Fruit fly (Drosophila melanogaster) whole organism, embryonic: ENCODE results near the gene CG31710.

Experiments used
- Asciz ChIP-seq: fragments of 200-800 bp; sonication (Bioruptor generic); optimal IDR thresholded peaks from 2 replicates; lab custom pipeline; 2017; ENCODE audit warnings: missing biosample characterization, mild to moderate bottlenecking, missing genetic modification characterization, missing genetic modification reagents
- Awh ChIP-seq: fragments of 200-800 bp; sonication (Bioruptor generic); IDR thresholded peaks from 2 replicates; pipeline ENCODE4, ENCODE4 v1.3.6; 2022; ENCODE audit warnings: missing biosample characterization, missing genetic modification characterization
- B-H2 ChIP-seq: fragments of 200-800 bp; sonication (Bioruptor generic); optimal IDR thresholded peaks from 2 replicates; lab custom pipeline; 2018; ENCODE audit warnings: missing biosample characterization, mild to moderate bottlenecking, missing genetic modification characterization
- CG10366 ChIP-seq: fragments of 200-800 bp; sonication (Bioruptor generic); IDR thresholded peaks from 2 replicates; pipeline ENCODE4 v1.3.6; 2022; ENCODE audit warnings: missing biosample characterization, missing genetic modification characterization
- CG11398 ChIP-seq: fragments of 200-800 bp; sonication (Bioruptor generic); optimal IDR thresholded peaks from 2 replicates; lab custom pipeline; 2016; ENCODE audit warnings: missing biosample characterization, missing genetic modification characterization
- CG12155 ChIP-seq: fragments of 200-800 bp; sonication (Bioruptor generic); optimal IDR thresholded peaks from 3 replicates; lab custom pipeline; 2016; ENCODE audit warnings: missing biosample characterization, missing genetic modification characterization
- CG1233 ChIP-seq: fragments of 200-800 bp; sonication (Bioruptor generic); optimal IDR thresholded peaks from 4 replicates; lab custom pipeline; 2018; ENCODE audit warnings: missing biosample characterization, mild to moderate bottlenecking, missing genetic modification characterization
- CG13624 ChIP-seq: fragments of 200-800 bp; sonication (Bioruptor generic); optimal IDR thresholded peaks from 2 replicates; lab custom pipeline; 2016; ENCODE audit warnings: missing biosample characterization, missing genetic modification characterization
- CG15479 ChIP-seq: fragments of 200-800 bp; sonication (Bioruptor generic); optimal IDR thresholded peaks from 3 replicates; lab custom pipeline; 2019; ENCODE audit warnings: missing biosample characterization, mild to moderate bottlenecking, missing genetic modification characterization, moderate library complexity
- CG18599 ChIP-seq: fragments of 200-800 bp; sonication (Bioruptor generic); optimal IDR thresholded peaks from 3 replicates; lab custom pipeline; 2017; ENCODE audit warnings: missing biosample characterization, missing genetic modification characterization, mild to moderate bottlenecking, moderate library complexity, missing genetic modification reagents
- CG18619 ChIP-seq: fragments of 200-800 bp; sonication (Bioruptor generic); optimal IDR thresholded peaks from 3 replicates; lab custom pipeline; 2017; ENCODE audit warnings: missing biosample characterization, mild to moderate bottlenecking, missing genetic modification characterization
- CG30431 ChIP-seq: fragments of 200-800 bp; sonication (Bioruptor generic); optimal IDR thresholded peaks from 2 replicates; lab custom pipeline; 2017; ENCODE audit warnings: missing biosample characterization, missing genetic modification characterization
- CG32532 ChIP-seq: fragments of 200-800 bp; sonication (Bioruptor generic); IDR thresholded peaks from 2 replicates; pipeline ENCODE4 v1.3.6; 2022; ENCODE audit warnings: missing biosample characterization, missing genetic modification characterization
- CG33213 ChIP-seq: fragments of 200-800 bp; sonication (Bioruptor generic); optimal IDR thresholded peaks from 3 replicates; lab custom pipeline; 2016; ENCODE audit warnings: missing biosample characterization, missing genetic modification characterization
- CG43689 ChIP-seq: fragments of 200-800 bp; sonication (Bioruptor generic); IDR thresholded peaks from 2 replicates; pipeline ENCODE4 v1.3.6; 2022; ENCODE audit warnings: missing biosample characterization, missing genetic modification characterization
- CG6683 ChIP-seq: fragments of 200-800 bp; sonication (Bioruptor generic); optimal IDR thresholded peaks from 2 replicates; lab custom pipeline; 2017; ENCODE audit warnings: missing biosample characterization, mild to moderate bottlenecking, missing genetic modification characterization, missing genetic modification reagents
- CG7372 ChIP-seq: fragments of 200-800 bp; sonication (Bioruptor generic); IDR thresholded peaks from 2 replicates; pipeline ENCODE4 v1.3.6; 2022; ENCODE audit warnings: missing biosample characterization, missing genetic modification characterization
- CG7963 ChIP-seq: fragments of 200-800 bp; sonication (Bioruptor generic); IDR thresholded peaks from 3 replicates; pipeline ENCODE4 v1.3.6; 2022; ENCODE audit warnings: missing biosample characterization, missing genetic modification characterization; ENCODE audit not compliant: partially characterized antibody
- CG8290 ChIP-seq, 3 experiments: fragments of 200-800 bp; sonication (Bioruptor generic); optimal IDR thresholded peaks; 2 replicates each; lab custom pipeline; 2016 to 2019; ENCODE audit warnings: missing biosample characterization in 3 of 3, missing genetic modification characterization in 3 of 3, mild to moderate bottlenecking in 2 of 3, moderate library complexity in 1 of 3
- CG8388 ChIP-seq: fragments of 200-800 bp; sonication (Bioruptor generic); optimal IDR thresholded peaks from 2 replicates; lab custom pipeline; 2019; ENCODE audit warnings: missing biosample characterization, mild to moderate bottlenecking, missing genetic modification characterization, moderate library complexity
- CG8944 ChIP-seq: fragments of 200-800 bp; sonication (Bioruptor generic); optimal IDR thresholded peaks from 3 replicates; lab custom pipeline; 2016; ENCODE audit warnings: missing biosample characterization, missing genetic modification characterization
- CG9215 ChIP-seq: fragments of 200-800 bp; sonication (Bioruptor generic); IDR thresholded peaks from 2 replicates; pipeline ENCODE4 v1.3.6; 2022; ENCODE audit warnings: missing biosample characterization, missing genetic modification characterization
- CG9727 ChIP-seq: fragments of 200-800 bp; sonication (Bioruptor generic); optimal IDR thresholded peaks from 3 replicates; lab custom pipeline; 2017; ENCODE audit warnings: missing biosample characterization, mild to moderate bottlenecking, missing genetic modification characterization
- D ChIP-seq, 2 experiments: fragments of 200-800 bp in 1 of 2; fragments of >200 bp in 1 of 2; sonication (Bioruptor generic) in 1 of 2; optimal IDR thresholded peaks; 2 replicates in 1 of 2; 3 replicates in 1 of 2; lab custom pipeline; 2017; ENCODE audit warnings: mild to moderate bottlenecking in 1 of 2, missing biosample characterization in 1 of 2, missing genetic modification characterization in 1 of 2, missing genetic modification reagents in 1 of 2
- Dip2 ChIP-seq: fragments of 200-800 bp; sonication (Bioruptor generic); IDR thresholded peaks from 2 replicates; pipeline ENCODE4 v1.3.6; 2022; ENCODE audit warnings: missing biosample characterization, missing genetic modification characterization
- Eip74EF ChIP-seq, 2 experiments: fragments of 200-800 bp in 1 of 2; fragments of >200 bp in 1 of 2; sonication (Bioruptor generic) in 1 of 2; optimal IDR thresholded peaks; 2 replicates each; lab custom pipeline; 2017 to 2019; ENCODE audit warnings: missing biosample characterization in 2 of 2, missing genetic modification characterization in 2 of 2, mild to moderate bottlenecking in 1 of 2, moderate library complexity in 1 of 2
- Ets65A ChIP-seq: fragments of 200-800 bp; sonication (Bioruptor generic); peaks from one replicate; lab custom pipeline; 2016; ENCODE audit warnings: missing biosample characterization, missing genetic modification characterization
- Hsf ChIP-seq: fragments of 200-800 bp; sonication (Bioruptor generic); optimal IDR thresholded peaks from 3 replicates; lab custom pipeline; 2016; ENCODE audit warnings: missing biosample characterization, missing genetic modification characterization
- Nf-YC ChIP-seq: fragments of 200-800 bp; optimal IDR thresholded peaks from 3 replicates; lab custom pipeline; 2019; ENCODE audit warnings: missing biosample characterization, mild to moderate bottlenecking, missing genetic modification characterization, moderate library complexity
- Oaz ChIP-seq: fragments of 200-800 bp; sonication (Bioruptor generic); IDR thresholded peaks from 2 replicates; pipeline ENCODE4 v1.3.6; 2022; ENCODE audit warnings: missing biosample characterization, missing genetic modification characterization
- Oli ChIP-seq: fragments of 200-800 bp; sonication (Bioruptor generic); optimal IDR thresholded peaks from 2 replicates; lab custom pipeline; 2018; ENCODE audit warnings: missing biosample characterization, mild to moderate bottlenecking, missing genetic modification characterization, moderate library complexity
- PHDP ChIP-seq: fragments of 200-800 bp; sonication (Bioruptor generic); optimal IDR thresholded peaks from 3 replicates; lab custom pipeline; 2018; ENCODE audit warnings: missing biosample characterization, mild to moderate bottlenecking, missing genetic modification characterization, moderate library complexity
- Sox100B ChIP-seq: fragments of 200-800 bp; sonication (Bioruptor generic); optimal IDR thresholded peaks from 3 replicates; lab custom pipeline; 2018; ENCODE audit warnings: missing biosample characterization, mild to moderate bottlenecking, missing genetic modification characterization
- Sry-δ ChIP-seq: fragments of 200-800 bp; sonication (Bioruptor generic); optimal IDR thresholded peaks from 2 replicates; lab custom pipeline; 2016; ENCODE audit warnings: missing biosample characterization, missing genetic modification characterization
- Tbp ChIP-seq: fragments of >200 bp; optimal IDR thresholded peaks from 2 replicates; lab custom pipeline; 2018; ENCODE audit warnings: missing biosample characterization, missing genetic modification characterization
- abd-A ChIP-seq: fragments of 200-800 bp; sonication (Bioruptor generic); optimal IDR thresholded peaks from 3 replicates; lab custom pipeline; 2019; ENCODE audit warnings: missing biosample characterization, mild to moderate bottlenecking, missing genetic modification characterization, moderate library complexity
- chinmo ChIP-seq: fragments of 200-800 bp; sonication (Bioruptor generic); IDR thresholded peaks from 4 replicates; pipeline ENCODE4 v1.3.6; 2022; ENCODE audit warnings: missing biosample characterization, missing genetic modification characterization; ENCODE audit not compliant: partially characterized antibody
- ci ChIP-seq: fragments of 200-800 bp; sonication (Bioruptor generic); IDR thresholded peaks from 3 replicates; pipeline ENCODE4 v1.3.6; 2022; ENCODE audit warnings: missing biosample characterization, missing genetic modification characterization
- crc ChIP-seq: fragments of 200-800 bp; sonication (Bioruptor generic); optimal IDR thresholded peaks from 2 replicates; lab custom pipeline; 2016; ENCODE audit warnings: missing biosample characterization, missing genetic modification characterization
- fd96Cb ChIP-seq: fragments of 200-800 bp; sonication (Bioruptor generic); optimal IDR thresholded peaks from 2 replicates; lab custom pipeline; 2018; ENCODE audit warnings: missing biosample characterization, mild to moderate bottlenecking, missing genetic modification characterization, moderate library complexity
- ftz-f1 ChIP-seq: fragments of 200-800 bp; sonication (Bioruptor generic); optimal IDR thresholded peaks from 2 replicates; lab custom pipeline; 2016; ENCODE audit warnings: missing biosample characterization, missing genetic modification characterization
- grau ChIP-seq: fragments of 200-800 bp; optimal IDR thresholded peaks from 3 replicates; lab custom pipeline; 2019; ENCODE audit warnings: missing biosample characterization, mild to moderate bottlenecking, missing genetic modification characterization, moderate library complexity
- ind ChIP-seq: fragments of 200-800 bp; sonication (Bioruptor generic); optimal IDR thresholded peaks from 3 replicates; lab custom pipeline; 2016; ENCODE audit warnings: missing biosample characterization, missing genetic modification characterization
- klu ChIP-seq: fragments of 200-800 bp; sonication (Bioruptor generic); IDR thresholded peaks from 2 replicates; pipeline ENCODE4 v1.3.6; 2022; ENCODE audit warnings: missing biosample characterization, missing genetic modification characterization
- sens ChIP-seq: fragments of 200-800 bp; sonication (Bioruptor generic); peaks from one replicate; lab custom pipeline; 2016; ENCODE audit warnings: missing biosample characterization, missing genetic modification characterization
- slbo ChIP-seq: fragments of 200-800 bp; sonication (Bioruptor generic); IDR thresholded peaks from 2 replicates; pipeline ENCODE4 v1.3.6; 2022; ENCODE audit warnings: missing biosample characterization, missing genetic modification characterization
- sqz ChIP-seq: fragments of 200-800 bp; sonication (Bioruptor generic); optimal IDR thresholded peaks from 3 replicates; lab custom pipeline; 2018; ENCODE audit warnings: missing biosample characterization, mild to moderate bottlenecking, missing genetic modification characterization
- stc ChIP-seq: fragments of 200-800 bp; sonication (Bioruptor generic); IDR thresholded peaks from 2 replicates; pipeline ENCODE4 v1.3.6; 2022; ENCODE audit warnings: missing biosample characterization, missing genetic modification characterization
- vvl ChIP-seq: fragments of 200-800 bp; sonication (Bioruptor generic); IDR thresholded peaks from 2 replicates; pipeline ENCODE4 v1.3.6; 2022; ENCODE audit warnings: missing biosample characterization, missing genetic modification characterization
- wor ChIP-seq: fragments of 200-800 bp; sonication (Bioruptor generic); IDR thresholded peaks from 2 replicates; pipeline ENCODE4 v1.3.6; 2022; ENCODE audit warnings: missing biosample characterization, missing genetic modification characterization

The CG31710 gene

dm6 chr2L:9685993-9686392, 19.8 kb downstream of the CG31710 start (continued):
- TF ChIP-seq ci (GFP tag; lab: Robert Waterston, UW), result 0 out of 3 replicates have a peak, but pooled peaks have one; percentile 33
- no peak for TF ChIP-seq Asciz (GFP tag; lab: Kevin White, UChicago)

- no peak for TF ChIP-seq CG33213
- no peak for TF ChIP-seq Tbp (GFP tag; lab: Kevin White, UChicago)
- no peak for TF ChIP-seq abd-A (tag; lab: Kevin White, UChicago)
- TF ChIP-seq stc (GFP tag; lab: Robert Waterston, UW), result no peak
- TF ChIP-seq Hsf (GFP tag; lab: Kevin White, UChicago), result no peak
- no peak for TF ChIP-seq CG30431
- TF ChIP-seq Sox100B (GFP tag; lab: Kevin White, UChicago), result no peak
- TF ChIP-seq CG9727 (GFP tag; lab: Kevin White, UChicago), result no peak
- no peak for TF ChIP-seq CG12155 (GFP tag; lab: Kevin White, UChicago)
- no peak for TF ChIP-seq CG43689 (GFP tag; lab: Robert Waterston, UW)
- peak; percentile 46 for TF ChIP-seq sens (GFP tag; lab: Kevin White, UChicago)
- TF ChIP-seq Nf-YC (tag; lab: Kevin White, UChicago), result no peak
- peak; percentile 78; the same call in 2 of the 4 replicates for TF ChIP-seq chinmo (GFP tag; lab: Robert Waterston, UW)
- no peak for TF ChIP-seq CG18619 (GFP tag; lab: Kevin White, UChicago)
- TF ChIP-seq CG10366 (GFP tag; lab: Robert Waterston, UW), result no peak
- no peak for TF ChIP-seq Dip2
- peak in 1 of 2 experiments; percentile 75 for TF ChIP-seq Eip74EF (GFP tag; optimal IDR thresholded peaks at IDR 0.05; lab: Kevin White, UChicago)
- no peak for TF ChIP-seq CG32532 (GFP tag; lab: Robert Waterston, UW)
- no peak for TF ChIP-seq Sry-δ
- TF ChIP-seq B-H2 (GFP tag; lab: Kevin White, UChicago), result no peak
- TF ChIP-seq PHDP, result no peak
- peak; percentile 18 for TF ChIP-seq ftz-f1
- no peak for TF ChIP-seq crc (GFP tag; lab: Kevin White, UChicago)
- no peak for TF ChIP-seq Oli (tag; lab: Kevin White, UChicago)
- TF ChIP-seq CG7963 (GFP tag; lab: Robert Waterston, UW), result no peak
- TF ChIP-seq Awh, result 0 out of 2 replicates have a peak, but pooled peaks have one; percentile 22
- 0 out of 2 replicates have a peak, but pooled peaks have one; percentile 20 for TF ChIP-seq vvl
These were observed 20.6 kb downstream of the CG31710 start for dm6 chr2L:9685184-9685583.

DNA sequence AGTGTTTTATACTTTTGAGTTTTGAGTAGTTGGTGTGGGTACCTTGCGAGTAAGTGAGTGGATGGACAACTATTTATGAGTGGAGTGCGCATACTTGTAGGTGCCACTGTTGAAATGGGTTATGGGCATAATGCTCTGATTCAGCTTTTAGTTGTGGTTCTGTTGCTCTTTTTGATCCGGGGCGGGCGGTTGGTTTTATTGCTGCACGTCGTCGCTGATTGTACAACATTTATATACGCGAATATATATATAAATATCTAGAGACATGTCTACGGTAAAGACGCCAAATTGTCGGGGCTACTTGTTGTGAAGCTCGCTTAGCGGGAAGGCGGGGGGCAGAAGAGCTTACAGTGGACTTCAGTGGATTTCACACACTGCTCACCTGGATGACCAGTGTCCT, 21.6 kb downstream of the CG31710 start:
- TF ChIP-seq Ets65A (GFP tag; lab: Kevin White, UChicago) (peak; percentile 28), CG13624 (GFP tag; lab: Kevin White, UChicago) (no peak), CG8944 (GFP tag; lab: Kevin White, UChicago) (no peak), CG18599 (GFP tag; lab: Kevin White, UChicago) (no peak), grau (tag; lab: Kevin White, UChicago) (no peak), CG8388 (GFP tag; lab: Kevin White, UChicago) (peak; percentile 74), CG6683 (GFP tag; lab: Kevin White, UChicago) (no peak), Tbp (GFP tag; lab: Kevin White, UChicago) (no peak), CG9215 (GFP tag; lab: Robert Waterston, UW) (no peak), CG8290 (GFP tag; optimal IDR thresholded peaks at IDR 0.05; lab: Kevin White, UChicago) (no peak), CG8290 (tag; optimal IDR thresholded peaks at IDR 0.05; lab: Kevin White, UChicago) (no peak), CG15479 (no peak), sqz (no peak), wor (GFP tag; lab: Robert Waterston, UW) (no peak), Oaz (GFP tag; lab: Robert Waterston, UW) (no peak), slbo (GFP tag; lab: Robert Waterston, UW) (no peak), ind (no peak), fd96Cb (tag; lab: Kevin White, UChicago) (no peak), CG11398 (no peak), CG7372 (GFP tag; lab: Robert Waterston, UW) (no peak), CG1233 (GFP tag; lab: Kevin White, UChicago) (no peak), klu (GFP tag; lab: Robert Waterston, UW) (no peak), D (optimal IDR thresholded peaks at IDR 0.05; lab: Kevin White, UChicago) (no peak), D (GFP tag; optimal IDR thresholded peaks at IDR 0.05; lab: Kevin White, UChicago) (no peak)
